Worm (Caenorhabditis elegans): ENCODE measurements around the gene R04F11.5.

DNA sequence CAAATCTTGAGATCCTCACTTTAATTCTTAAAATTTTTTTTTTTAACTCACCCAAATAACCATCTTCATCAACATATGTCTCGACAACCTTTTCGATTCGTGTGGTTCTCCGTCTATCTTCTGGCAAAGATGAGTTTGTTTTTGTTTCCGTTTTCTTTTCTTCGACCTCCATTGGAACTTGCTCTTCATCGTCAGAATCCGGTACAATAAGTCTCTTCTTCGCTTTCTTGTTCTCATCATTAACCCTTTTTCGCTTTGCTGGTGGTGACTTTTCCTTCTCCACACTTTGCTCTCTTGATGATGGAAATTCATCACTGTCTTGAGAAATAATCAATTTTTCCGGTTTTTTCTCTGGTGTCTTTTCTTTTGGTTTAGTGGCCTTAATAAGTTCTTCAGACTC, 1.7 kb downstream of the R04F11.5 start:
- TF ChIP-seq nhr-11 (tag; optimal IDR thresholded peaks at IDR 0.05) (no peak), gmeb-1 (tag; optimal IDR thresholded peaks at IDR 0.05) (no peak), ceh-82 (tag; optimal IDR thresholded peaks at IDR 0.05) (no peak), nhr-77 (tag; optimal IDR thresholded peaks at IDR 0.05) (no peak), lsy-2 (tag; optimal IDR thresholded peaks at IDR 0.05) (no peak), elt-3 (tag; optimal IDR thresholded peaks at IDR 0.05) (no peak)

All from whole organism, L2 larva.